Fruit fly (Drosophila melanogaster) S2 (cell line): Measurements from ENCODE around the gene AOX1.

Source experiments
- CG8478 ChIP-seq: fragments of >200 bp; optimal IDR thresholded peaks from 2 replicates; lab custom pipeline; 2018
- CTCF ChIP-seq, 2 experiments: fragments of >200 bp; optimal IDR thresholded peaks; 2 replicates each; lab custom pipeline; 2018

DNA sequence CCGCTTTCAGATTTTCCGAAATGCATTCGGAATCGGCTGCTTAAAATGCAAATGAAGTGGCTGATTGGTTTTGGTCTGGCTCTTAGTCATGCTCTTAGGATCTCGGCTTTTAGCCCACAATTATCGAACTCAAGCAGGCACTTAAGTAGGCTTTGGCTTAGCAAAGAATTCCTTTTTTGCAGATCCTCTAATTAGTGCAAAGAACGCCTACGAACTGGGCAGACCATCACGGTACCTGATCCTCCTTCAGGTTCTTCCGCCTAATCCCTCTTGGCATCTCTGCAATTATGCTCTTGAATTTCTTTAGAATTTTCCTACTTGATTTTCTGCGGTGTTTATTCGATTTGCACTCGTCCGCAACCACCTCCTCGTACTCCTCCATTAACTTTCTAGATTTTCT is 46.4 kb upstream of the AOX1 start:
- no peak for TF ChIP-seq CTCF (optimal IDR thresholded peaks at IDR 0.05; lab: Kevin White, UChicago)
- TF ChIP-seq CG8478 (lab: Kevin White, UChicago): no peak
